Worm (Caenorhabditis elegans) whole organism, L4 larva: ENCODE measurements around the gene K04C2.2.
A peak's percentile ranks its signal among the peaks of the same experiment; 100 is the strongest.

ENCODE experiments used
- D1046.2 ChIP-seq: fragments of 200-800 bp; sonication (Bioruptor generic); IDR thresholded peaks from 2 replicates; pipeline ENCODE4 v1.3.6; 2022; ENCODE audit warnings: missing genetic modification characterization, missing compliant biosample characterization
- ces-1 ChIP-seq: fragments of 150-350 bp; sonication (generic microtip); optimal IDR thresholded peaks from 4 replicates; lab custom pipeline; 2014; ENCODE audit warnings: missing biosample characterization, missing genetic modification reagents, missing genetic modification characterization
- cey-2 ChIP-seq: sonication (generic microtip); optimal IDR thresholded peaks from 3 replicates; lab custom pipeline; 2017; ENCODE audit warnings: missing genetic modification characterization, mild to moderate bottlenecking, missing compliant biosample characterization, antibody characterized with exemption, borderline replicate concordance; ENCODE audit not compliant: insufficient read depth
- egl-43 ChIP-seq: fragments of 200-800 bp; sonication (Bioruptor generic); IDR thresholded peaks from 2 replicates; pipeline ENCODE4 v1.3.6; 2022; ENCODE audit warnings: missing genetic modification reagents, missing genetic modification characterization, missing compliant biosample characterization
- hmg-1.1 ChIP-seq: fragments of 200-800 bp; sonication (Bioruptor generic); IDR thresholded peaks from 2 replicates; pipeline ENCODE4 v1.3.6; 2022; ENCODE audit warnings: missing genetic modification reagents, missing genetic modification characterization, missing compliant biosample characterization
- jun-1 ChIP-seq: fragments of 150-350 bp; optimal IDR thresholded peaks from 2 replicates; lab custom pipeline; 2014; ENCODE audit warnings: missing biosample characterization, missing genetic modification reagents, missing genetic modification characterization
- nhr-77 ChIP-seq: fragments of 150-350 bp; optimal IDR thresholded peaks from 2 replicates; lab custom pipeline; 2014; ENCODE audit warnings: missing biosample characterization, missing genetic modification characterization
- pha-4 ChIP-seq, 2 experiments: fragments of 150-350 bp in 1 of 2; fragments of 200-800 bp in 1 of 2; sonication (Bioruptor generic) in 1 of 2; IDR thresholded peaks in 1 of 2; optimal IDR thresholded peaks in 1 of 2; 2 replicates each; pipeline versions ENCODE4 v1.3.6 to Lab custom; 2014 to 2022; ENCODE audit warnings: missing genetic modification characterization in 2 of 2, missing genetic modification reagents in 2 of 2, missing biosample characterization in 1 of 2, missing compliant biosample characterization in 1 of 2
- saeg-2 ChIP-seq: fragments of 200-800 bp; sonication (Bioruptor generic); IDR thresholded peaks from 2 replicates; pipeline ENCODE4 v1.3.6; 2022; ENCODE audit warnings: missing genetic modification reagents, missing genetic modification characterization, missing compliant biosample characterization
- unc-130 ChIP-seq: sonication (generic microtip); optimal IDR thresholded peaks from 2 replicates; lab custom pipeline; 2016; ENCODE audit warnings: missing genetic modification reagents, missing genetic modification characterization, missing compliant biosample characterization

ce11 chrIII:6887574-6887973 lies 2.0 kb upstream of the K04C2.2 start:
- no peak; the same call in 1 of the 2 replicates for TF ChIP-seq egl-43
- TF ChIP-seq hmg-1.1 (GFP tag; lab: Robert Waterston, UW) = peak; percentile 86
- no peak for TF ChIP-seq ces-1
- TF ChIP-seq jun-1 (tag; lab: Kevin White, UChicago) = no peak
- TF ChIP-seq cey-2 (tag; lab: Kevin White, UChicago) = no peak
- no peak for TF ChIP-seq nhr-77 (tag; lab: Kevin White, UChicago)
- peak; percentile 51 for TF ChIP-seq unc-130
- 0 out of 2 replicates have a peak, but pooled peaks have one; percentile 69 for TF ChIP-seq D1046.2
- 0 out of 2 replicates have a peak, but pooled peaks have one; percentile 22 for TF ChIP-seq saeg-2 (GFP tag; lab: Robert Waterston, UW)
- TF ChIP-seq pha-4 (GFP tag; IDR thresholded peaks at IDR 0.05; lab: Robert Waterston, UW) = peak; percentile 89; the same call in 1 of the 2 replicates
- no peak for TF ChIP-seq pha-4 (tag; optimal IDR thresholded peaks at IDR 0.05; lab: Kevin White, UChicago)
